Worm (Caenorhabditis elegans) whole organism, late embryonic: ENCODE data around the gene T24A6.20.

Source experiments
- F13H6.1 ChIP-seq: sonication (generic microtip); optimal IDR thresholded peaks from 2 replicates; lab custom pipeline; 2016; ENCODE audit warnings: missing genetic modification characterization, missing compliant biosample characterization
- K02D7.2 ChIP-seq: sonication (generic microtip); optimal IDR thresholded peaks from 2 replicates; lab custom pipeline; 2017; ENCODE audit warnings: mild to moderate bottlenecking, missing genetic modification characterization, missing compliant biosample characterization
- K09A11.1 ChIP-seq: sonication (generic microtip); optimal IDR thresholded peaks from 2 replicates; lab custom pipeline; 2017; ENCODE audit warnings: antibody characterized with exemption, mild to moderate bottlenecking, missing genetic modification characterization, missing compliant biosample characterization; ENCODE audit not compliant: insufficient read depth
- Y22D7AL.16 ChIP-seq: sonication (generic microtip); optimal IDR thresholded peaks from 2 replicates; lab custom pipeline; 2016; ENCODE audit warnings: missing genetic modification characterization, missing compliant biosample characterization
- ahr-1 ChIP-seq: sonication (generic microtip); optimal IDR thresholded peaks from 2 replicates; lab custom pipeline; 2016; ENCODE audit warnings: missing genetic modification characterization, missing compliant biosample characterization
- ceh-18 ChIP-seq: sonication (generic microtip); optimal IDR thresholded peaks from 2 replicates; lab custom pipeline; 2016; ENCODE audit warnings: missing genetic modification characterization, missing compliant biosample characterization
- ceh-24 ChIP-seq: sonication (generic microtip); optimal IDR thresholded peaks from 2 replicates; lab custom pipeline; 2016; ENCODE audit warnings: mild to moderate bottlenecking, missing genetic modification characterization, missing compliant biosample characterization
- ceh-31 ChIP-seq: sonication (generic microtip); optimal IDR thresholded peaks from 2 replicates; lab custom pipeline; 2016; ENCODE audit warnings: missing genetic modification characterization, missing compliant biosample characterization
- ceh-34 ChIP-seq: sonication (generic microtip); optimal IDR thresholded peaks from 2 replicates; lab custom pipeline; 2016; ENCODE audit warnings: mild to moderate bottlenecking, missing genetic modification characterization, missing compliant biosample characterization
- ceh-45 ChIP-seq: fragments of 200-800 bp; sonication (Bioruptor generic); IDR thresholded peaks from 2 replicates; pipeline ENCODE4 v1.3.6; 2022; ENCODE audit warnings: missing genetic modification reagents, missing genetic modification characterization, missing compliant biosample characterization
- ceh-48 ChIP-seq: sonication (generic microtip); optimal IDR thresholded peaks from 2 replicates; lab custom pipeline; 2016; ENCODE audit warnings: missing genetic modification characterization, inconsistent platforms, missing compliant biosample characterization
- ceh-6 ChIP-seq: fragments of 200-800 bp; sonication (Bioruptor generic); optimal IDR thresholded peaks from 2 replicates; lab custom pipeline; 2018; ENCODE audit warnings: mild to moderate bottlenecking, missing genetic modification characterization, missing compliant biosample characterization
- ceh-9 ChIP-seq: sonication (generic microtip); optimal IDR thresholded peaks from 2 replicates; lab custom pipeline; 2016; ENCODE audit warnings: mild to moderate bottlenecking, missing genetic modification characterization, inconsistent platforms, missing compliant biosample characterization
- che-1 ChIP-seq: sonication (generic microtip); optimal IDR thresholded peaks from 2 replicates; lab custom pipeline; 2016; ENCODE audit warnings: mild to moderate bottlenecking, missing genetic modification characterization, missing compliant biosample characterization
- dve-1 ChIP-seq: sonication (generic microtip); optimal IDR thresholded peaks from 2 replicates; lab custom pipeline; 2017; ENCODE audit warnings: antibody characterized with exemption, mild to moderate bottlenecking, missing genetic modification characterization, missing compliant biosample characterization
- elt-4 ChIP-seq: sonication (generic microtip); optimal IDR thresholded peaks from 2 replicates; lab custom pipeline; 2016; ENCODE audit warnings: missing genetic modification characterization, missing compliant biosample characterization
- ets-4 ChIP-seq: sonication (generic microtip); optimal IDR thresholded peaks from 2 replicates; lab custom pipeline; 2016; ENCODE audit warnings: missing genetic modification characterization, missing compliant biosample characterization
- fax-1 ChIP-seq: sonication (generic microtip); optimal IDR thresholded peaks from 2 replicates; lab custom pipeline; 2016; ENCODE audit warnings: missing genotype, missing genetic modification characterization, missing compliant biosample characterization
- fkh-10 ChIP-seq: fragments of 150-350 bp; optimal IDR thresholded peaks from 2 replicates; lab custom pipeline; 2014; ENCODE audit warnings: missing biosample characterization, missing genetic modification reagents, missing genetic modification characterization
- gmeb-2 ChIP-seq: sonication (generic microtip); optimal IDR thresholded peaks from 2 replicates; lab custom pipeline; 2016; ENCODE audit warnings: missing genetic modification characterization, inconsistent platforms, missing compliant biosample characterization
- hlh-15 ChIP-seq: sonication (generic microtip); optimal IDR thresholded peaks from 2 replicates; lab custom pipeline; 2016; ENCODE audit warnings: missing genetic modification characterization, missing compliant biosample characterization
- hlh-30 ChIP-seq: sonication (generic microtip); optimal IDR thresholded peaks from 2 replicates; lab custom pipeline; 2017; ENCODE audit warnings: antibody characterized with exemption, missing genetic modification characterization, missing compliant biosample characterization; ENCODE audit not compliant: insufficient read depth
- hlh-6 ChIP-seq: sonication (generic microtip); optimal IDR thresholded peaks from 2 replicates; lab custom pipeline; 2016; ENCODE audit warnings: missing genotype, missing genetic modification characterization, missing compliant biosample characterization
- hlh-8 ChIP-seq: sonication (generic microtip); optimal IDR thresholded peaks from 2 replicates; lab custom pipeline; 2016; ENCODE audit warnings: missing genotype, missing genetic modification characterization, missing compliant biosample characterization
- lim-6 ChIP-seq: sonication (generic microtip); optimal IDR thresholded peaks from 2 replicates; lab custom pipeline; 2016; ENCODE audit warnings: missing genetic modification characterization, missing compliant biosample characterization
- lin-11 ChIP-seq: fragments of 200-800 bp; sonication (Bioruptor generic); optimal IDR thresholded peaks from 2 replicates; lab custom pipeline; 2018; ENCODE audit warnings: mild to moderate bottlenecking, missing genetic modification characterization, missing compliant biosample characterization
- nhr-11 ChIP-seq: fragments of 150-350 bp; optimal IDR thresholded peaks from 2 replicates; lab custom pipeline; 2014; ENCODE audit warnings: missing biosample characterization, missing genetic modification characterization
- odd-2 ChIP-seq: sonication (generic microtip); optimal IDR thresholded peaks from 2 replicates; lab custom pipeline; 2017; ENCODE audit warnings: antibody characterized with exemption, mild to moderate bottlenecking, missing genetic modification characterization, missing compliant biosample characterization
- pag-3 ChIP-seq: sonication (generic microtip); optimal IDR thresholded peaks from 2 replicates; lab custom pipeline; 2016; ENCODE audit warnings: missing compliant biosample characterization, missing genetic modification characterization, borderline replicate concordance
- pat-9 ChIP-seq: fragments of 200-800 bp; sonication (Bioruptor generic); optimal IDR thresholded peaks from 2 replicates; lab custom pipeline; 2018; ENCODE audit warnings: mild to moderate bottlenecking, missing genetic modification characterization, moderate library complexity, missing compliant biosample characterization
- pax-1 ChIP-seq: fragments of 150-350 bp; optimal IDR thresholded peaks from 2 replicates; lab custom pipeline; 2014; ENCODE audit warnings: missing biosample characterization, missing genetic modification characterization
- pha-4 ChIP-seq: fragments of 150-350 bp; optimal IDR thresholded peaks from 2 replicates; lab custom pipeline; 2018; ENCODE audit warnings: missing biosample characterization, missing genetic modification reagents, missing genetic modification characterization
- pqm-1 ChIP-seq: sonication (generic microtip); optimal IDR thresholded peaks from 2 replicates; lab custom pipeline; 2016; ENCODE audit warnings: missing genetic modification characterization, missing compliant biosample characterization
- ref-2 ChIP-seq: sonication (generic microtip); optimal IDR thresholded peaks from 2 replicates; lab custom pipeline; 2016; ENCODE audit warnings: missing genetic modification characterization, missing compliant biosample characterization
- rnt-1 ChIP-seq: sonication (generic microtip); optimal IDR thresholded peaks from 2 replicates; lab custom pipeline; 2016; ENCODE audit warnings: missing genetic modification characterization, missing compliant biosample characterization
- sox-4 ChIP-seq: sonication (generic microtip); optimal IDR thresholded peaks from 2 replicates; lab custom pipeline; 2017; ENCODE audit warnings: mild to moderate bottlenecking, missing genetic modification characterization, inconsistent platforms, missing compliant biosample characterization
- syd-9 ChIP-seq: sonication (generic microtip); optimal IDR thresholded peaks from 2 replicates; lab custom pipeline; 2016; ENCODE audit warnings: mild to moderate bottlenecking, missing genetic modification characterization, moderate library complexity, missing compliant biosample characterization
- tbx-2 ChIP-seq: sonication (generic microtip); optimal IDR thresholded peaks from 2 replicates; lab custom pipeline; 2016; ENCODE audit warnings: missing genetic modification characterization, missing compliant biosample characterization
- tbx-7 ChIP-seq: sonication (generic microtip); optimal IDR thresholded peaks from 2 replicates; lab custom pipeline; 2016; ENCODE audit warnings: missing genotype, missing genetic modification characterization, missing compliant biosample characterization
- unc-3 ChIP-seq, 2 experiments: fragments of 200-800 bp in 1 of 2; sonication (Bioruptor generic) in 1 of 2; sonication (generic microtip) in 1 of 2; conservative IDR thresholded peaks in 1 of 2; optimal IDR thresholded peaks in 1 of 2; 2 replicates each; pipeline versions ENCODE4 v1.3.6 to Lab custom; 2016 to 2022; ENCODE audit warnings: missing compliant biosample characterization in 2 of 2, missing genetic modification characterization in 2 of 2, missing genetic modification reagents in 1 of 2
- unc-42 ChIP-seq: sonication (generic microtip); optimal IDR thresholded peaks from 2 replicates; lab custom pipeline; 2016; ENCODE audit warnings: missing genotype, missing genetic modification characterization, missing compliant biosample characterization
- zip-5 ChIP-seq: sonication (generic microtip); optimal IDR thresholded peaks from 2 replicates; lab custom pipeline; 2016; ENCODE audit warnings: missing genetic modification characterization, missing compliant biosample characterization

Gene T24A6.20

DNA sequence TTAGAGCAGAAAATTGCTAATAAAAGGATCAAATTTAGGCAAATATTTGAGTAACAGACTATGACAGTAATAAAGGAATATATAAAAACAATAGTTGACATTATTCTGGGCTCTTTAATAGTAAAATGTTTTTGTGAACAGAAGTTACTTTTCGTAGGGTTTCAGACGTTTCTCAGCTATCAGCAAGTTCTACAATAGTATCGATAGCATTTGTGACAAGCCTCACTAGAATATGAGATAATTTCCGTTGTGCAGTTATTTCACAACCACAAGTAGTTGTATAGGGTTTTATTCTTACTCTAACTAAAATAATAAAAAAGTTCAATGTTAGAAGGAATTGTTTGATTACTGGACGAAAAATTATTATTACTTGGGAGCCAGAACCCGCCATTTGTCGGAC lies 6.4 kb upstream of the T24A6.20 start, which contains the start of gene srbc-68:
srbc-68 (minus strand) TSS at position 101 of the 400 bp plus-strand sequence.
- TF ChIP-seq ceh-24 = no peak

- no peak for TF ChIP-seq elt-4
- no peak for TF ChIP-seq ceh-48 (tag; lab: Kevin White, UChicago)
- TF ChIP-seq Y22D7AL.16 (tag; lab: Kevin White, UChicago) = no peak
- TF ChIP-seq K09A11.1 (tag; lab: Kevin White, UChicago) = no peak
- no peak for TF ChIP-seq hlh-8
- no peak for TF ChIP-seq fkh-10 (GFP tag; lab: Kevin White, UChicago)
- TF ChIP-seq pag-3 (tag; lab: Kevin White, UChicago) = no peak
- no peak for TF ChIP-seq F13H6.1 (tag; lab: Kevin White, UChicago)
Measured at ce11 chrV:3548798-3549197, 4.1 kb upstream of the T24A6.20 start, which contains the start of gene srw-130. Gene srw-130 (minus strand): TSS chrV:3548898.

ce11 chrV:3549553-3549952 lies 3.4 kb upstream of the T24A6.20 start, which contains the start of gene sri-21:
Gene sri-21 (plus strand): TSS chrV:3549853.
- TF ChIP-seq pat-9 (tag; lab: Kevin White, UChicago) (no peak), rnt-1 (tag; lab: Kevin White, UChicago) (no peak), pag-3 (tag; lab: Kevin White, UChicago) (no peak), syd-9 (tag; lab: Kevin White, UChicago) (no peak), pax-1 (tag; lab: Kevin White, UChicago) (no peak), che-1 (tag; lab: Kevin White, UChicago) (no peak), ceh-9 (tag; lab: Kevin White, UChicago) (no peak), fax-1 (no peak), ahr-1 (tag; lab: Kevin White, UChicago) (no peak), F13H6.1 (tag; lab: Kevin White, UChicago) (no peak), K02D7.2 (no peak), odd-2 (tag; lab: Kevin White, UChicago) (no peak), unc-42 (tag; lab: Kevin White, UChicago) (no peak), ref-2 (tag; lab: Kevin White, UChicago) (no peak), ceh-45 (GFP tag; lab: Robert Waterston, UW) (no peak), ceh-6 (GFP tag; lab: Kevin White, UChicago) (no peak), dve-1 (no peak), nhr-11 (tag; lab: Kevin White, UChicago) (no peak), pha-4 (tag; lab: Kevin White, UChicago) (no peak), tbx-7 (tag; lab: Kevin White, UChicago) (no peak)

DNA sequence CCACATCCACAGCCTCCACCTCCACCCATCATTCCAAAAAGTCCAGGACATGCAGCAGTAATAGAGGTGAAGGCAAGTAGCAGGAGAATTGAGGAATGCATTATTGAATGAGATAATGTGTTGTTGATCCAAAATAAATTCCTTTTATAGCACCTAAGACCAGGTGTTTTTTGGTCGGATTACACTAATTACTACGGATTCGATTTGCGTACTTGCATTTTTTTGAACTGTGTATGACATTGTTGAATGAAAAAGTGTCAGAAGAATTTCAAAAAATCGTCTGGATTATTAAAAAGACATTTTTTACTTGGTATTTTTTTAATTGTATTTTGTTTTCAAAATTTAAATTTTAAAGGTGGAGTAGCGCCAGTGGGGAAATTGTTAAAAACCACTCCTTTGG lies 1.2 kb upstream of the T24A6.20 start, which contains the start of gene grl-28:
grl-28 (minus strand) TSS at position 101 of the 400 bp plus-strand sequence.
- TF ChIP-seq pqm-1 (tag; lab: Kevin White, UChicago) = no peak
- no peak for TF ChIP-seq gmeb-2
- TF ChIP-seq tbx-2 (tag; lab: Kevin White, UChicago) = no peak
- TF ChIP-seq hlh-6 (tag; lab: Kevin White, UChicago) = no peak
- no peak for TF ChIP-seq ceh-48 (tag; lab: Kevin White, UChicago)
- TF ChIP-seq sox-4 = no peak
- no peak for TF ChIP-seq lim-6 (tag; lab: Kevin White, UChicago)
- no peak for TF ChIP-seq zip-5 (tag; lab: Kevin White, UChicago)
- TF ChIP-seq unc-3 (GFP tag; conservative IDR thresholded peaks at IDR 0.05; lab: Robert Waterston, UW) = no peak
- TF ChIP-seq unc-3 (tag; optimal IDR thresholded peaks at IDR 0.05; lab: Kevin White, UChicago) = no peak
- no peak for TF ChIP-seq lin-11 (tag; lab: Kevin White, UChicago)
- TF ChIP-seq ceh-31 (tag; lab: Kevin White, UChicago) = no peak
- TF ChIP-seq ets-4 (tag; lab: Kevin White, UChicago) = no peak
- no peak for TF ChIP-seq Y22D7AL.16 (tag; lab: Kevin White, UChicago)
- no peak for TF ChIP-seq ceh-34 (tag; lab: Kevin White, UChicago)
- no peak for TF ChIP-seq hlh-15
- no peak for TF ChIP-seq ceh-45 (GFP tag; lab: Robert Waterston, UW)
- TF ChIP-seq hlh-30 (tag; lab: Kevin White, UChicago) = no peak
- TF ChIP-seq ceh-18 (tag; lab: Kevin White, UChicago) = no peak
